Fruit fly (Drosophila melanogaster): Measurements from ENCODE around the gene Rop.

dm6 chr3L:4160926-4161325, 22.1 kb upstream of the Rop start, which contains the start of gene nab:
- TF ChIP-seq usp (GFP tag; optimal IDR thresholded peaks at IDR 0.05): no peak
- no peak for TF ChIP-seq psq (optimal IDR thresholded peaks at IDR 0.05)
- no peak for TF ChIP-seq CG8478 (optimal IDR thresholded peaks at IDR 0.05)
- TF ChIP-seq Dll (optimal IDR thresholded peaks at IDR 0.05): no peak
- TF ChIP-seq pan (optimal IDR thresholded peaks at IDR 0.05): no peak
- TF ChIP-seq EcR (GFP tag; optimal IDR thresholded peaks at IDR 0.05): no peak

All from whole organism.